Worm (Caenorhabditis elegans) whole organism, early embryonic: Measurements from ENCODE around the gene F33C8.4.

Experiments used
- F13C5.2 ChIP-seq: sonication (generic microtip); optimal IDR thresholded peaks from 2 replicates; lab custom pipeline; 2017; ENCODE audit warnings: mild to moderate bottlenecking, missing genetic modification characterization, inconsistent platforms, missing compliant biosample characterization
- aly-1 ChIP-seq: sonication (generic microtip); optimal IDR thresholded peaks from 2 replicates; lab custom pipeline; 2016; ENCODE audit warnings: missing genetic modification characterization, missing compliant biosample characterization
- ama-1 ChIP-seq: fragments of 150-350 bp; optimal IDR thresholded peaks from 2 replicates; lab custom pipeline; 2014
- ceh-13 ChIP-seq: fragments of 200-800 bp; sonication (Bioruptor generic); optimal IDR thresholded peaks from 2 replicates; lab custom pipeline; 2018; ENCODE audit warnings: mild to moderate bottlenecking, missing genetic modification characterization, missing compliant biosample characterization
- ceh-36 ChIP-seq: sonication (generic microtip); optimal IDR thresholded peaks from 2 replicates; lab custom pipeline; 2016; ENCODE audit warnings: missing genetic modification characterization, inconsistent platforms, missing compliant biosample characterization
- ets-7 ChIP-seq: sonication (generic microtip); optimal IDR thresholded peaks from 2 replicates; lab custom pipeline; 2016; ENCODE audit warnings: missing genotype, missing genetic modification characterization, missing compliant biosample characterization
- flt-1 ChIP-seq: fragments of 200-800 bp; sonication (Bioruptor generic); IDR thresholded peaks from 2 replicates; pipeline ENCODE4 v1.3.6; 2022; ENCODE audit warnings: missing genetic modification characterization, missing compliant biosample characterization
- hmbx-1 ChIP-seq: sonication (generic microtip); optimal IDR thresholded peaks from 2 replicates; lab custom pipeline; 2016; ENCODE audit warnings: mild to moderate bottlenecking, missing genetic modification characterization, missing compliant biosample characterization
- hmg-4 ChIP-seq: fragments of 200-800 bp; sonication (Bioruptor generic); optimal IDR thresholded peaks from 2 replicates; lab custom pipeline; 2018; ENCODE audit warnings: mild to moderate bottlenecking, missing genetic modification characterization, missing compliant biosample characterization
- hnd-1 ChIP-seq: sonication (generic microtip); optimal IDR thresholded peaks from 2 replicates; lab custom pipeline; 2016; ENCODE audit warnings: missing genetic modification characterization, missing compliant biosample characterization
- sea-1 ChIP-seq: fragments of 200-800 bp; sonication (Bioruptor generic); conservative IDR thresholded peaks from 2 replicates; pipeline ENCODE4 v1.3.6; 2022; ENCODE audit warnings: missing genetic modification characterization, missing compliant biosample characterization
- tbx-11 ChIP-seq: fragments of 200-800 bp; sonication (Bioruptor generic); IDR thresholded peaks from 2 replicates; pipeline ENCODE4 v1.3.6; 2022; ENCODE audit warnings: missing genetic modification characterization, missing compliant biosample characterization
- tbx-37 ChIP-seq: fragments of 200-800 bp; sonication (Bioruptor generic); conservative IDR thresholded peaks from 2 replicates; pipeline ENCODE4 v1.3.6; 2022; ENCODE audit warnings: missing genetic modification reagents, missing genetic modification characterization, missing compliant biosample characterization
- tra-4 ChIP-seq: sonication (generic microtip); optimal IDR thresholded peaks from 2 replicates; lab custom pipeline; 2017; ENCODE audit warnings: missing genetic modification characterization, missing compliant biosample characterization

ce11 chrX:14706698-14707285 is 25.3 kb upstream of the F33C8.4 start, which contains the start of gene tmem-184:
- TF ChIP-seq ama-1 (lab: Kevin White, UChicago) (no peak), aly-1 (tag; lab: Kevin White, UChicago) (no peak), flt-1 (GFP tag; lab: Robert Waterston, UW) (no peak), tbx-37 (GFP tag; lab: Robert Waterston, UW) (no peak), hmbx-1 (tag; lab: Kevin White, UChicago) (no peak), hmg-4 (GFP tag; lab: Kevin White, UChicago) (no peak), F13C5.2 (tag; lab: Kevin White, UChicago) (no peak), sea-1 (GFP tag; lab: Robert Waterston, UW) (no peak), ceh-13 (GFP tag; lab: Kevin White, UChicago) (no peak), ets-7 (no peak), hnd-1 (tag; lab: Kevin White, UChicago) (no peak), tra-4 (tag; lab: Kevin White, UChicago) (no peak), tbx-11 (GFP tag; lab: Robert Waterston, UW) (no peak), ceh-36 (tag; lab: Kevin White, UChicago) (no peak)
